Fruit fly (Drosophila melanogaster): ENCODE data around the gene CG9988.

Gene CG9988

dm6 chr3R:28681834-28682464 is 45.7 kb downstream of the CG9988 start (continued):
- 0 out of 3 replicates have a peak, but pooled peaks have one; percentile 20 for TF ChIP-seq Opbp (GFP tag; IDR thresholded peaks at IDR 0.05; ENCODE audit: partially characterized antibody)
- TF ChIP-seq Hr78 (GFP tag; optimal IDR thresholded peaks at IDR 0.05): peak in 1 of 2 experiments; percentile 46
- TF ChIP-seq CG13287 (GFP tag; IDR thresholded peaks at IDR 0.05; ENCODE audit: partially characterized antibody): 0 out of 2 replicates have a peak, but pooled peaks have one; percentile 10
- peak; percentile 0 for TF ChIP-seq CG5180 (GFP tag; optimal IDR thresholded peaks at IDR 0.05)
- TF ChIP-seq oc (tag; optimal IDR thresholded peaks at IDR 0.05): peak; percentile 75
- TF ChIP-seq CG8359 (GFP tag; optimal IDR thresholded peaks at IDR 0.05; ENCODE audit: borderline replicate concordance): peak; percentile 98
- no peak for TF ChIP-seq hkb (optimal IDR thresholded peaks at IDR 0.05)
- TF ChIP-seq hkb (GFP tag; IDR thresholded peaks at IDR 0.05): peak; percentile 31; the same call in 1 of the 2 replicates
- TF ChIP-seq pum (GFP tag; optimal IDR thresholded peaks at IDR 0.05): no peak
- peak; percentile 78 for TF ChIP-seq Adf1 (GFP tag; IDR thresholded peaks at IDR 0.05)
- 0 out of 2 replicates have a peak, but pooled peaks have one; percentile 15 for TF ChIP-seq vvl (GFP tag; IDR thresholded peaks at IDR 0.05)
- 0 out of 3 replicates have a peak, but pooled peaks have one; percentile 29 for TF ChIP-seq ci (GFP tag; IDR thresholded peaks at IDR 0.05)
- no peak for TF ChIP-seq nerfin-1 (tag; optimal IDR thresholded peaks at IDR 0.05)
- TF ChIP-seq HmgD (GFP tag; optimal IDR thresholded peaks at IDR 0.05): no peak
- TF ChIP-seq Gsc (GFP tag; IDR thresholded peaks at IDR 0.05): no peak
- TF ChIP-seq CG16813 (GFP tag; IDR thresholded peaks at IDR 0.05; ENCODE audit: partially characterized antibody): 0 out of 3 replicates have a peak, but pooled peaks have one; percentile 23
- peak; percentile 60 for TF ChIP-seq Jarid2 (GFP tag; optimal IDR thresholded peaks at IDR 0.05)

- peak; percentile 59 for TF ChIP-seq sens (GFP tag)
- TF ChIP-seq CG18476 (GFP tag; optimal IDR thresholded peaks at IDR 0.05): no peak
- no peak for TF ChIP-seq CG7839 (tag; optimal IDR thresholded peaks at IDR 0.05)
- TF ChIP-seq chinmo (GFP tag; IDR thresholded peaks at IDR 0.05; ENCODE audit: partially characterized antibody): 0 out of 4 replicates have a peak, but pooled peaks have one; percentile 64
Measured at dm6 chr3R:28685558-28685957, 49.3 kb downstream of the CG9988 start.

dm6 chr3R:28687969-28688368 is 51.8 kb downstream of the CG9988 start:
- TF ChIP-seq Eip74EF (GFP tag; optimal IDR thresholded peaks at IDR 0.05): peak in 1 of 2 experiments; percentile 52
- TF ChIP-seq CG15269 (tag; optimal IDR thresholded peaks at IDR 0.05): peak; percentile 7
- no peak for TF ChIP-seq Stat92E (GFP tag; optimal IDR thresholded peaks at IDR 0.05)
- TF ChIP-seq dysf (GFP tag; IDR thresholded peaks at IDR 0.05): no peak
- peak; percentile 44 for TF ChIP-seq sqz (GFP tag; optimal IDR thresholded peaks at IDR 0.05)
- no peak for TF ChIP-seq CG32772 (GFP tag; IDR thresholded peaks at IDR 0.05)
- no peak for TF ChIP-seq NC2β (GFP tag; optimal IDR thresholded peaks at IDR 0.05)
- TF ChIP-seq mirr (GFP tag; optimal IDR thresholded peaks at IDR 0.05): peak; percentile 2
- TF ChIP-seq CG9876 (GFP tag; optimal IDR thresholded peaks at IDR 0.05): no peak
- no peak for TF ChIP-seq CG11723 (GFP tag; optimal IDR thresholded peaks at IDR 0.05)
- TF ChIP-seq CG5953 (GFP tag; IDR thresholded peaks at IDR 0.05): no peak
- TF ChIP-seq vvl (GFP tag; IDR thresholded peaks at IDR 0.05): peak; percentile 13; the same call in 1 of the 2 replicates
- TF ChIP-seq CG17328 (GFP tag; IDR thresholded peaks at IDR 0.05): no peak
- TF ChIP-seq Mes4 (GFP tag; optimal IDR thresholded peaks at IDR 0.05): no peak
- peak; percentile 31 for TF ChIP-seq Med (GFP tag)
- TF ChIP-seq tap (tag; optimal IDR thresholded peaks at IDR 0.05): no peak
- no peak for TF ChIP-seq fu2 (GFP tag; optimal IDR thresholded peaks at IDR 0.05)
- peak; percentile 71 for TF ChIP-seq sd (tag; optimal IDR thresholded peaks at IDR 0.05)
- TF ChIP-seq Nf-YA (GFP tag; IDR thresholded peaks at IDR 0.05): no peak
- TF ChIP-seq MESR4 (GFP tag; optimal IDR thresholded peaks at IDR 0.05): no peak
- TF ChIP-seq h (optimal IDR thresholded peaks at IDR 0.05): no peak
- no peak for TF ChIP-seq usp (GFP tag; optimal IDR thresholded peaks at IDR 0.05)
- TF ChIP-seq CG10543 (GFP tag; optimal IDR thresholded peaks at IDR 0.05): peak; percentile 54
- peak; percentile 3 for TF ChIP-seq dmrt99B (tag; optimal IDR thresholded peaks at IDR 0.05)
- no peak for TF ChIP-seq CG10147 (GFP tag; optimal IDR thresholded peaks at IDR 0.05)
- TF ChIP-seq sens (GFP tag): peak; percentile 54
- no peak for TF ChIP-seq amos (GFP tag; IDR thresholded peaks at IDR 0.05; ENCODE audit: partially characterized antibody)

Data from whole organism, embryonic.